Worm (Caenorhabditis elegans): Measurements from ENCODE around the gene srh-266.

The srh-266 gene

DNA sequence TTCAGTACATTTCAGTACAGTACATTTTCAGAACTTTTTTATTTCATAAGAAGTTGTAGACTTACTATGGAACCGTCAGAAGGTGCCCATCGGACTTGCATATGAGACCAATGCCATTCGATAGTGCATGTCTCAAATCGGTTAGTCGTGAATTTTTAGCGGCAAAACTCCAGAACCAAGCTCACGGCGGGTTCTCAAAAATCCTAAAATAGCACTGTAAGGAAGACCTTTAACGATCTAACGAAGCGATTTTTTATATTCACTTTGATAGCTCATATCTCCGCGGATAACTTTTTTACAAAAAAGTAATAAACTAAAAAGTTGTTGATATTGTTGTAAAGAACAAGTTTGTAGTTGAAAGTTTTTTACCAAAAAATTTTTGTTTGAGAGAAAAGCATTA, 9.6 kb downstream of the srh-266 start, which contains the start of gene sru-25:
Gene sru-25 (minus strand): TSS at position 101 of the 400 bp plus-strand sequence.
- no peak for TF ChIP-seq ceh-28 (tag; optimal IDR thresholded peaks at IDR 0.05)
- no peak for TF ChIP-seq pha-4 (tag; optimal IDR thresholded peaks at IDR 0.05)

ce11 chrV:676090-676489, 11.5 kb downstream of the srh-266 start:
- no peak for TF ChIP-seq ama-1 (optimal IDR thresholded peaks at IDR 0.05)
- no peak for TF ChIP-seq fkh-10 (GFP tag; optimal IDR thresholded peaks at IDR 0.05)
- TF ChIP-seq eor-1 (tag; optimal IDR thresholded peaks at IDR 0.05), result no peak
- peak; percentile 24 for TF ChIP-seq snpc-4 (tag; optimal IDR thresholded peaks at IDR 0.05)
- TF ChIP-seq nhr-77 (tag; optimal IDR thresholded peaks at IDR 0.05), result no peak
- no peak for TF ChIP-seq elt-3 (tag; optimal IDR thresholded peaks at IDR 0.05)
- no peak for TF ChIP-seq mdl-1 (tag; optimal IDR thresholded peaks at IDR 0.05)
- no peak for TF ChIP-seq nhr-23 (tag; optimal IDR thresholded peaks at IDR 0.05)

- TF ChIP-seq elt-3 (tag; optimal IDR thresholded peaks at IDR 0.05) (no peak), snpc-4 (tag; optimal IDR thresholded peaks at IDR 0.05) (peak; percentile 12), tbx-2 (tag; optimal IDR thresholded peaks at IDR 0.05) (no peak), lsy-12 (tag; optimal IDR thresholded peaks at IDR 0.05) (no peak), nhr-237 (tag; optimal IDR thresholded peaks at IDR 0.05) (no peak), nhr-43 (tag; optimal IDR thresholded peaks at IDR 0.05; ENCODE audit: poor library complexity, severe bottlenecking) (peak; percentile 60), nhr-28 (tag; optimal IDR thresholded peaks at IDR 0.05) (no peak), pha-4 (tag; optimal IDR thresholded peaks at IDR 0.05) (no peak), nhr-11 (tag; optimal IDR thresholded peaks at IDR 0.05) (no peak), skn-1 (tag; optimal IDR thresholded peaks at IDR 0.05) (no peak), nhr-25 (tag; optimal IDR thresholded peaks at IDR 0.05) (peak; percentile 36), sea-2 (GFP tag; optimal IDR thresholded peaks at IDR 0.05) (no peak), elt-2 (tag; optimal IDR thresholded peaks at IDR 0.05) (peak; percentile 28), ceh-28 (tag; optimal IDR thresholded peaks at IDR 0.05) (peak; percentile 30), mml-1 (tag; optimal IDR thresholded peaks at IDR 0.05) (no peak), ceh-82 (tag; optimal IDR thresholded peaks at IDR 0.05) (no peak), eor-1 (tag; optimal IDR thresholded peaks at IDR 0.05) (no peak), nhr-23 (tag; optimal IDR thresholded peaks at IDR 0.05) (peak; percentile 62), egl-27 (tag; optimal IDR thresholded peaks at IDR 0.05) (no peak), nhr-67 (tag; optimal IDR thresholded peaks at IDR 0.05) (no peak), ceh-9 (tag; optimal IDR thresholded peaks at IDR 0.05) (no peak), lin-15B (tag; optimal IDR thresholded peaks at IDR 0.05) (peak; percentile 21), hmg-11 (tag; optimal IDR thresholded peaks at IDR 0.05) (no peak), fkh-2 (tag; optimal IDR thresholded peaks at IDR 0.05) (no peak), fkh-10 (GFP tag; optimal IDR thresholded peaks at IDR 0.05) (no peak)
These were observed 12.0 kb downstream of the srh-266 start, which contains the start of the genes fbxa-72 and srx-21 for ce11 chrV:676550-677084. Gene fbxa-72 (minus strand): TSS chrV:676753. Gene srx-21 (plus strand): TSS chrV:677034.

ce11 chrV:679663-680062, 15.1 kb downstream of the srh-266 start, which contains the start of gene srx-22:
Gene srx-22 (plus strand): TSS chrV:679963.
- TF ChIP-seq sea-2 (GFP tag; optimal IDR thresholded peaks at IDR 0.05) (no peak), lin-15B (tag; optimal IDR thresholded peaks at IDR 0.05) (no peak), ama-1 (optimal IDR thresholded peaks at IDR 0.05) (no peak), elt-3 (tag; optimal IDR thresholded peaks at IDR 0.05) (no peak), lin-39 (tag; optimal IDR thresholded peaks at IDR 0.05) (no peak), ceh-16 (tag; optimal IDR thresholded peaks at IDR 0.05) (no peak), elt-1 (tag; optimal IDR thresholded peaks at IDR 0.05) (no peak), pha-4 (tag; optimal IDR thresholded peaks at IDR 0.05) (no peak), snpc-4 (tag; optimal IDR thresholded peaks at IDR 0.05) (no peak), hmg-11 (tag; optimal IDR thresholded peaks at IDR 0.05) (no peak), ceh-9 (tag; optimal IDR thresholded peaks at IDR 0.05) (no peak), nhr-25 (tag; optimal IDR thresholded peaks at IDR 0.05) (no peak), fkh-10 (GFP tag; optimal IDR thresholded peaks at IDR 0.05) (no peak), nhr-67 (tag; optimal IDR thresholded peaks at IDR 0.05) (no peak), elt-2 (tag; optimal IDR thresholded peaks at IDR 0.05) (no peak), pqm-1 (tag; optimal IDR thresholded peaks at IDR 0.05) (no peak)

ce11 chrV:682031-682430, 17.4 kb downstream of the srh-266 start, which contains the start of gene srx-23:
Gene srx-23 (plus strand): TSS chrV:682331.
- TF ChIP-seq tbx-2 (tag; optimal IDR thresholded peaks at IDR 0.05) (no peak), nhr-25 (tag; optimal IDR thresholded peaks at IDR 0.05) (no peak), nfya-1 (tag; optimal IDR thresholded peaks at IDR 0.05; ENCODE audit: insufficient read depth) (no peak), pqm-1 (tag; optimal IDR thresholded peaks at IDR 0.05) (no peak), nhr-77 (tag; optimal IDR thresholded peaks at IDR 0.05) (no peak), nhr-28 (tag; optimal IDR thresholded peaks at IDR 0.05) (no peak), unc-62 (GFP tag; optimal IDR thresholded peaks at IDR 0.05) (no peak), fkh-10 (GFP tag; optimal IDR thresholded peaks at IDR 0.05) (no peak), ceh-16 (tag; optimal IDR thresholded peaks at IDR 0.05) (no peak), hmg-11 (tag; optimal IDR thresholded peaks at IDR 0.05) (no peak), snpc-4 (tag; optimal IDR thresholded peaks at IDR 0.05) (no peak), unc-39 (tag; optimal IDR thresholded peaks at IDR 0.05) (no peak), mdl-1 (tag; optimal IDR thresholded peaks at IDR 0.05) (no peak), nhr-12 (tag; optimal IDR thresholded peaks at IDR 0.05) (no peak)
